Worm (Caenorhabditis elegans) whole organism, midembryonic: ENCODE results near the gene C05C10.7.

ENCODE experiments used
- ref-1 ChIP-seq: fragments of 200-800 bp; sonication (Bioruptor generic); conservative IDR thresholded peaks from 2 replicates; pipeline ENCODE4 v1.3.6; 2022; ENCODE audit warnings: missing genetic modification reagents, missing genetic modification characterization, missing compliant biosample characterization
- ztf-23 ChIP-seq: fragments of 200-800 bp; sonication (Bioruptor generic); IDR thresholded peaks from 2 replicates; pipeline ENCODE4 v1.3.6; 2022; ENCODE audit warnings: missing genetic modification reagents, missing genetic modification characterization, missing compliant biosample characterization

DNA sequence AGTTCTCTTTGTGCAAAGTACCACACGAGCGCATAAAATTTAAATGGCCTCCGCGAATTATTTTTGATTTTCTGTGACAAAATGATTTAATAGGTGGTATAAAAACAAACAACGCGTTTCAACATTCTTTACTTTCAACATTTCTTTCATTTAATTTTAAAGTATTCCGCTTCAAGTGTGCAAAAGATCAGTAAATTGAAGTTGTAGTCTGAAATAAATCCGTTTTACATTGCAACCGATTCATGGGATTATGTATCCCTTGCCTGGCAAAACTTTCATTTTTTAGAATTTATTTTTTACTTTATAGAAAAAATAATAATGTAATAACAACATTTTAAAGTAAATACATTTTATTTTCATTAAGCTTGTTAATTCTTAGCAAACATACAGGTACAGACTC, 44.3 kb downstream of the C05C10.7 start, which contains the start of gene F26C11.1:
- TF ChIP-seq ztf-23 (GFP tag; lab: Robert Waterston, UW), result no peak
- TF ChIP-seq ref-1 (GFP tag; lab: Robert Waterston, UW), result no peak
